Fruit fly (Drosophila melanogaster): ENCODE measurements around the gene CG14324.

The CG14324 gene

dm6 chr3R:17583658-17584460 is 34.7 kb downstream of the CG14324 start (continued):
- TF ChIP-seq CG32767 (GFP tag; IDR thresholded peaks at IDR 0.05) = peak; percentile 21; the same call in 1 of the 2 replicates
- TF ChIP-seq CG12942 (GFP tag; optimal IDR thresholded peaks at IDR 0.05) = peak; percentile 28
- peak; percentile 24 for TF ChIP-seq CG3407 (GFP tag; optimal IDR thresholded peaks at IDR 0.05)
- TF ChIP-seq az2 (GFP tag; optimal IDR thresholded peaks at IDR 0.05) = peak; percentile 55
- no peak for TF ChIP-seq ac (GFP tag; optimal IDR thresholded peaks at IDR 0.05)
- peak; percentile 58 for TF ChIP-seq CG10267 (tag; optimal IDR thresholded peaks at IDR 0.05)
- TF ChIP-seq Hey (tag; optimal IDR thresholded peaks at IDR 0.05) = no peak
- TF ChIP-seq grau (tag; optimal IDR thresholded peaks at IDR 0.05) = peak; percentile 57
- peak; percentile 1 for TF ChIP-seq cato (GFP tag; optimal IDR thresholded peaks at IDR 0.05; ENCODE audit: borderline replicate concordance)
- TF ChIP-seq fd96Cb (tag; optimal IDR thresholded peaks at IDR 0.05) = peak; percentile 68
- no peak for TF ChIP-seq hkb (optimal IDR thresholded peaks at IDR 0.05)
- TF ChIP-seq hkb (GFP tag; IDR thresholded peaks at IDR 0.05) = peak; percentile 51
- peak; percentile 93 for TF ChIP-seq sens (GFP tag)
- TF ChIP-seq CG30020 (tag; optimal IDR thresholded peaks at IDR 0.05) = no peak
- TF ChIP-seq lola (GFP tag; optimal IDR thresholded peaks at IDR 0.05) = peak in 1 of 3 experiments; percentile 79
- peak; percentile 60 for TF ChIP-seq CG1603 (tag; optimal IDR thresholded peaks at IDR 0.05)
- TF ChIP-seq CG14710 (tag; optimal IDR thresholded peaks at IDR 0.05) = peak; percentile 76
- TF ChIP-seq gcm (GFP tag; optimal IDR thresholded peaks at IDR 0.05) = peak; percentile 15
- peak; percentile 50 for TF ChIP-seq cg (GFP tag; optimal IDR thresholded peaks at IDR 0.05)
- TF ChIP-seq CG31224 (GFP tag; IDR thresholded peaks at IDR 0.05) = no peak
- peak; percentile 36; the same call in 1 of the 3 replicates for TF ChIP-seq tgo (GFP tag; IDR thresholded peaks at IDR 0.05)
- TF ChIP-seq CG3726 (GFP tag; IDR thresholded peaks at IDR 0.05) = 0 out of 3 replicates have a peak, but pooled peaks have one; percentile 45
- peak; percentile 35 for TF ChIP-seq Hsf (GFP tag; optimal IDR thresholded peaks at IDR 0.05)
- no peak for TF ChIP-seq HLH54F (GFP tag; optimal IDR thresholded peaks at IDR 0.05)
- peak; percentile 59 for TF ChIP-seq D19A (tag; optimal IDR thresholded peaks at IDR 0.05)
- TF ChIP-seq pan (optimal IDR thresholded peaks at IDR 0.05) = no peak
- peak in 1 of 2 experiments; percentile 45 for TF ChIP-seq pan (GFP tag; optimal IDR thresholded peaks at IDR 0.05 in 1 of 2, IDR thresholded peaks at IDR 0.05 in 1 of 2)
- peak; percentile 15 for TF ChIP-seq CG8290 (GFP tag; optimal IDR thresholded peaks at IDR 0.05)
- TF ChIP-seq CG8290 (tag; optimal IDR thresholded peaks at IDR 0.05) = no peak
- TF ChIP-seq CG16779 (GFP tag; IDR thresholded peaks at IDR 0.05) = no peak
- peak; percentile 82 for TF ChIP-seq Xrp1 (GFP tag; IDR thresholded peaks at IDR 0.05)
- peak; percentile 66; the same call in 1 of the 3 replicates for TF ChIP-seq zfh1 (GFP tag; IDR thresholded peaks at IDR 0.05)
- TF ChIP-seq CG15601 (tag; optimal IDR thresholded peaks at IDR 0.05) = peak; percentile 58
- TF ChIP-seq pum (GFP tag; optimal IDR thresholded peaks at IDR 0.05) = peak; percentile 27
- TF ChIP-seq ttk (GFP tag; IDR thresholded peaks at IDR 0.05) = peak; percentile 28
- peak; percentile 70 for TF ChIP-seq row (GFP tag; IDR thresholded peaks at IDR 0.05)
- peak; percentile 80 for TF ChIP-seq CG10979 (tag; optimal IDR thresholded peaks at IDR 0.05)
- TF ChIP-seq dimm (GFP tag; IDR thresholded peaks at IDR 0.05) = no peak
- TF ChIP-seq HLH3B (GFP tag; IDR thresholded peaks at IDR 0.05) = 0 out of 2 replicates have a peak, but pooled peaks have one; percentile 10
- no peak for TF ChIP-seq CG7987 (GFP tag; optimal IDR thresholded peaks at IDR 0.05)
- peak in 1 of 2 experiments; percentile 85 for TF ChIP-seq bsh (GFP tag; optimal IDR thresholded peaks at IDR 0.05)
- peak; percentile 50 for TF ChIP-seq CG4820 (GFP tag; optimal IDR thresholded peaks at IDR 0.05)
- peak; percentile 10 for TF ChIP-seq ewg (GFP tag; optimal IDR thresholded peaks at IDR 0.05)
- TF ChIP-seq ssp (GFP tag; IDR thresholded peaks at IDR 0.05) = peak; percentile 37; the same call in 1 of the 2 replicates
- TF ChIP-seq unpg (GFP tag; optimal IDR thresholded peaks at IDR 0.05) = peak; percentile 64
- no peak for TF ChIP-seq Sry-β (GFP tag; optimal IDR thresholded peaks at IDR 0.05)
- no peak for TF ChIP-seq Rfx (GFP tag; IDR thresholded peaks at IDR 0.05)
- TF ChIP-seq twi (tag; optimal IDR thresholded peaks at IDR 0.05) = peak; percentile 23
- peak; percentile 47 for TF ChIP-seq CG32772 (GFP tag; IDR thresholded peaks at IDR 0.05)
- TF ChIP-seq CG10654 (GFP tag; optimal IDR thresholded peaks at IDR 0.05) = no peak

Data from whole organism, embryonic.